Worm (Caenorhabditis elegans) whole organism, L1 larva: ENCODE measurements around the gene Y51H7C.3.

Experiments used
- ama-1 ChIP-seq: fragments of 150-350 bp; optimal IDR thresholded peaks from 2 replicates; lab custom pipeline; 2014
- egl-27 ChIP-seq, 2 experiments: fragments of 150-350 bp in 1 of 2; sonication (generic microtip); optimal IDR thresholded peaks; 3 replicates each; lab custom pipeline; 2017 to 2018; ENCODE audit warnings: missing biosample characterization in 2 of 2, missing genetic modification characterization in 2 of 2, missing genetic modification reagents in 2 of 2
- nhr-90 ChIP-seq: sonication (generic microtip); optimal IDR thresholded peaks from 2 replicates; lab custom pipeline; 2016; ENCODE audit warnings: mild to moderate bottlenecking, missing genetic modification characterization, missing compliant biosample characterization; ENCODE audit not compliant: poor library complexity

ce11 chrII:1398396-1398795 is 39.9 kb upstream of the Y51H7C.3 start, which contains the start of gene F54D12.2:
- no peak for TF ChIP-seq ama-1 (lab: Kevin White, UChicago)
- TF ChIP-seq egl-27 (tag; optimal IDR thresholded peaks at IDR 0.05; lab: Kevin White, UChicago), result no peak
- no peak for TF ChIP-seq nhr-90 (tag; lab: Kevin White, UChicago)
